Fruit fly (Drosophila melanogaster): ENCODE measurements around the gene dl.

The dl gene

dm6 chr2L:17420419-17420818, 29.7 kb downstream of the dl start:
- no peak for TF ChIP-seq psq (optimal IDR thresholded peaks at IDR 0.05)
- TF ChIP-seq EcR (GFP tag; optimal IDR thresholded peaks at IDR 0.05), result no peak
- no peak for TF ChIP-seq CG8478 (optimal IDR thresholded peaks at IDR 0.05)
- TF ChIP-seq Dll (optimal IDR thresholded peaks at IDR 0.05), result no peak
- TF ChIP-seq usp (GFP tag; optimal IDR thresholded peaks at IDR 0.05), result no peak
- TF ChIP-seq pan (optimal IDR thresholded peaks at IDR 0.05), result no peak

- TF ChIP-seq EcR (GFP tag; optimal IDR thresholded peaks at IDR 0.05) (no peak), usp (GFP tag; optimal IDR thresholded peaks at IDR 0.05) (no peak), psq (optimal IDR thresholded peaks at IDR 0.05) (no peak), CG8478 (optimal IDR thresholded peaks at IDR 0.05) (no peak), pan (optimal IDR thresholded peaks at IDR 0.05) (no peak), Dll (optimal IDR thresholded peaks at IDR 0.05) (no peak)
Measured at dm6 chr2L:17412533-17412932, 37.6 kb downstream of the dl start, which contains the start of gene Rsph9. Rsph9 (minus strand) TSS chr2L:17412633.

dm6 chr2L:17410358-17410757, 39.8 kb downstream of the dl start, which contains the start of the genes Polr2J and CG15141:
Polr2J (minus strand) TSS chr2L:17410406.
CG15141 (plus strand) TSS chr2L:17410641.
- TF ChIP-seq EcR (GFP tag; optimal IDR thresholded peaks at IDR 0.05) (no peak), usp (GFP tag; optimal IDR thresholded peaks at IDR 0.05) (no peak), pan (optimal IDR thresholded peaks at IDR 0.05) (no peak), CG8478 (optimal IDR thresholded peaks at IDR 0.05) (no peak), psq (optimal IDR thresholded peaks at IDR 0.05) (no peak), Dll (optimal IDR thresholded peaks at IDR 0.05) (no peak)

dm6 chr2L:17402493-17402892, 47.7 kb downstream of the dl start:
- TF ChIP-seq pan (optimal IDR thresholded peaks at IDR 0.05) (no peak), Dll (optimal IDR thresholded peaks at IDR 0.05) (no peak), usp (GFP tag; optimal IDR thresholded peaks at IDR 0.05) (no peak), psq (optimal IDR thresholded peaks at IDR 0.05) (no peak), CG8478 (optimal IDR thresholded peaks at IDR 0.05) (no peak), EcR (GFP tag; optimal IDR thresholded peaks at IDR 0.05) (no peak)

dm6 chr2L:17397372-17397771, 52.8 kb downstream of the dl start:
- TF ChIP-seq Dll (optimal IDR thresholded peaks at IDR 0.05) (no peak), pan (optimal IDR thresholded peaks at IDR 0.05) (no peak), EcR (GFP tag; optimal IDR thresholded peaks at IDR 0.05) (no peak), usp (GFP tag; optimal IDR thresholded peaks at IDR 0.05) (no peak), CG8478 (optimal IDR thresholded peaks at IDR 0.05) (no peak), psq (optimal IDR thresholded peaks at IDR 0.05) (no peak)

dm6 chr2L:17394939-17395338, 55.2 kb downstream of the dl start:
- TF ChIP-seq Dll (optimal IDR thresholded peaks at IDR 0.05), result no peak
- TF ChIP-seq pan (optimal IDR thresholded peaks at IDR 0.05), result no peak
- no peak for TF ChIP-seq CG8478 (optimal IDR thresholded peaks at IDR 0.05)
- TF ChIP-seq EcR (GFP tag; optimal IDR thresholded peaks at IDR 0.05), result no peak
- no peak for TF ChIP-seq usp (GFP tag; optimal IDR thresholded peaks at IDR 0.05)
- TF ChIP-seq psq (optimal IDR thresholded peaks at IDR 0.05), result no peak

dm6 chr2L:17390782-17391181, 59.4 kb downstream of the dl start:
- TF ChIP-seq usp (GFP tag; optimal IDR thresholded peaks at IDR 0.05) (no peak), psq (optimal IDR thresholded peaks at IDR 0.05) (no peak), Dll (optimal IDR thresholded peaks at IDR 0.05) (no peak), EcR (GFP tag; optimal IDR thresholded peaks at IDR 0.05) (no peak), pan (optimal IDR thresholded peaks at IDR 0.05) (no peak), CG8478 (optimal IDR thresholded peaks at IDR 0.05) (no peak)

dm6 chr2L:17389104-17389503, 61.1 kb downstream of the dl start:
- TF ChIP-seq CG8478 (optimal IDR thresholded peaks at IDR 0.05) (no peak), EcR (GFP tag; optimal IDR thresholded peaks at IDR 0.05) (no peak), pan (optimal IDR thresholded peaks at IDR 0.05) (no peak), Dll (optimal IDR thresholded peaks at IDR 0.05) (no peak), usp (GFP tag; optimal IDR thresholded peaks at IDR 0.05) (no peak), psq (optimal IDR thresholded peaks at IDR 0.05) (no peak)

- TF ChIP-seq psq (optimal IDR thresholded peaks at IDR 0.05) (no peak), usp (GFP tag; optimal IDR thresholded peaks at IDR 0.05) (no peak), CG8478 (optimal IDR thresholded peaks at IDR 0.05) (no peak), Dll (optimal IDR thresholded peaks at IDR 0.05) (no peak), pan (optimal IDR thresholded peaks at IDR 0.05) (no peak), EcR (GFP tag; optimal IDR thresholded peaks at IDR 0.05) (no peak)
Measured at dm6 chr2L:17387735-17388367, 62.3 kb downstream of the dl start.

Measured in whole organism.